Fruit fly (Drosophila melanogaster): ENCODE results near the gene CG17027.

CG17027 gene

DNA sequence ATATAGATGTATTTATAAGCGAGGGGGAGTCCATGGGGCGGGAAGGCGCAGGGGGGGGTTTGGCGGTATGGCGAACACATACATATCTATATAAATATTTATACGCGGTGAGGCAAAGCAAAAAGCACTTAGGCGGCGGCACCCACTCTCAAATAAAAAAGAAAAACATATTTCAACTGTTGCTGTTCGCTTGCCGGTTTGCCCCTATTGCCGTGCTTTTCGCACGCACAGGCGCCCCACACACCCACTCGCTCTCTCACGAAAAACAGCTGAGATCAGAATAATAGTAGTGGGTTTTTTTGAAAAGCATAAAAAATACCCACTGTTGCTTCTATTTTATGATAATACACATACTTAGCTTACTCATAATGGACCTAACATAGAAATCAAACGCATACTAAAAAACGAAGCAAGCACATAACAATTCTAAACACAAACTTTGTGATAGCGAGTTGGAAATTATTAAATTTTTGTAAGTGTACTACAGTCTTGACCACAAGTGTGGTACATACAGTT lies 21.3 kb downstream of the CG17027 start (continued):
- peak; percentile 61 for TF ChIP-seq dac (GFP tag; optimal IDR thresholded peaks at IDR 0.05)
- TF ChIP-seq Ets21C (GFP tag; optimal IDR thresholded peaks at IDR 0.05), result no peak
- peak; percentile 48 for TF ChIP-seq esn (GFP tag; optimal IDR thresholded peaks at IDR 0.05)
- TF ChIP-seq CG11762 (GFP tag; optimal IDR thresholded peaks at IDR 0.05; ENCODE audit: insufficient read depth), result no peak
- no peak for TF ChIP-seq CG8632 (GFP tag; optimal IDR thresholded peaks at IDR 0.05)
- no peak for TF ChIP-seq spab (GFP tag; optimal IDR thresholded peaks at IDR 0.05)
- peak; percentile 50 for TF ChIP-seq CG31627 (GFP tag; optimal IDR thresholded peaks at IDR 0.05)
- TF ChIP-seq fkh (GFP tag; optimal IDR thresholded peaks at IDR 0.05), result peak; percentile 94
- no peak for TF ChIP-seq Eip75B (GFP tag; optimal IDR thresholded peaks at IDR 0.05)
- TF ChIP-seq Gug (GFP tag; IDR thresholded peaks at IDR 0.05), result peak; percentile 60
- TF ChIP-seq net (GFP tag; optimal IDR thresholded peaks at IDR 0.05), result peak; percentile 73
- TF ChIP-seq Eip93F (GFP tag; optimal IDR thresholded peaks at IDR 0.05), result no peak
- TF ChIP-seq CG6163 (GFP tag; IDR thresholded peaks at IDR 0.05), result no peak; the same call in 2 of the 3 replicates
- TF ChIP-seq Lpt (GFP tag; optimal IDR thresholded peaks at IDR 0.05), result peak; percentile 76
- TF ChIP-seq Met (GFP tag; optimal IDR thresholded peaks at IDR 0.05), result peak; percentile 53
- peak; percentile 59 for TF ChIP-seq vri (GFP tag; optimal IDR thresholded peaks at IDR 0.05)
- no peak for TF ChIP-seq Blimp-1 (GFP tag; optimal IDR thresholded peaks at IDR 0.05)
- TF ChIP-seq fd59A (GFP tag; optimal IDR thresholded peaks at IDR 0.05), result no peak
- TF ChIP-seq CG6854 (GFP tag; optimal IDR thresholded peaks at IDR 0.05), result no peak
- TF ChIP-seq CG32006 (GFP tag; optimal IDR thresholded peaks at IDR 0.05), result peak; percentile 91
- peak; percentile 78 for TF ChIP-seq Eip78C (GFP tag)
- TF ChIP-seq CG34406 (GFP tag; optimal IDR thresholded peaks at IDR 0.05), result no peak
- peak; percentile 61 for TF ChIP-seq CG4318 (GFP tag; optimal IDR thresholded peaks at IDR 0.05)
- peak; percentile 39 for TF ChIP-seq cyc (GFP tag; optimal IDR thresholded peaks at IDR 0.05)
- TF ChIP-seq CG15336 (GFP tag; IDR thresholded peaks at IDR 0.05), result peak; percentile 91
- peak; percentile 9 for TF ChIP-seq CG3032 (tag; optimal IDR thresholded peaks at IDR 0.05)
- no peak for TF ChIP-seq CG1621 (tag; optimal IDR thresholded peaks at IDR 0.05)
- no peak for TF ChIP-seq fd85E (GFP tag; optimal IDR thresholded peaks at IDR 0.05)

DNA sequence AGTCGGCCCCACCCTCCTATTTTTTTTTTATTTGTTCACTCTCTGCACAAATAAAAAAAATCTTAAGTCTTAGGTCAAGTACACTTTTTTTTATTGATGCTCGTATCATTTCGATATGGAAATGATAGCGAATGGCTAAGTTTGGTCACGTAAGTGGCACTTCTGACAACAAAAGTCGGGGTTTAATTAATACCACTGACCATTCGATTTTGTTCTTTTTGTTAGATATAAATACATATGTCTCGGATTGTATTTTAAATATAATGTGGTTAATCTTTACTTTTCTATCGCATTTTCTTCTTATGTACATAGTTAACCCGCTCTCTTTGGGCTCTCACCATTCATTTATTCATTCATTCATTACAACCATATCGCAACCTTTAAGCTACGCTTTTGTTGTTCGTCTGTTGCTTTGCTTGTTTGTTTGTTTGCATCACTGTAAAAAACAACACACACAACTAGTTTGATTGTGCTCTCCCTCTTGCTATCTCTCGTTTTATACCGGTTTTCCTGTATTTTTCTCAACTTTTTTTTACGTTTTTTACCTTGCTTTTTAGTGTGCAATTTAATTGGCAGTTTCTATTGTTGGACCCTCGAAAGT lies 22.3 kb downstream of the CG17027 start:
- TF ChIP-seq OdsH (GFP tag; optimal IDR thresholded peaks at IDR 0.05) (peak; percentile 48), dsx (GFP tag; optimal IDR thresholded peaks at IDR 0.05; ENCODE audit: poor library complexity, severe bottlenecking) (peak; percentile 25), CG11902 (GFP tag; optimal IDR thresholded peaks at IDR 0.05) (no peak), ss (GFP tag; optimal IDR thresholded peaks at IDR 0.05) (peak; percentile 76 to 80), CG16779 (tag; optimal IDR thresholded peaks at IDR 0.05) (peak; percentile 66), fd59A (GFP tag; optimal IDR thresholded peaks at IDR 0.05) (no peak), Sox15 (GFP tag; optimal IDR thresholded peaks at IDR 0.05) (no peak), CG34406 (GFP tag; optimal IDR thresholded peaks at IDR 0.05) (no peak), Ets96B (tag; optimal IDR thresholded peaks at IDR 0.05) (peak; percentile 43), CG11762 (GFP tag; optimal IDR thresholded peaks at IDR 0.05; ENCODE audit: insufficient read depth) (no peak), salr (GFP tag; optimal IDR thresholded peaks at IDR 0.05) (peak in 1 of 2 experiments; percentile 3), achi (GFP tag; optimal IDR thresholded peaks at IDR 0.05) (peak; percentile 12), net (GFP tag; optimal IDR thresholded peaks at IDR 0.05) (peak; percentile 15), Sox14 (GFP tag; optimal IDR thresholded peaks at IDR 0.05) (peak; percentile 20), CG6792 (GFP tag; optimal IDR thresholded peaks at IDR 0.05) (no peak), fkh (GFP tag; optimal IDR thresholded peaks at IDR 0.05) (peak; percentile 39), CG7368 (GFP tag; optimal IDR thresholded peaks at IDR 0.05) (no peak), CG6163 (GFP tag; IDR thresholded peaks at IDR 0.05) (peak; percentile 46; the same call in 2 of the 3 replicates), Sox102F (GFP tag; optimal IDR thresholded peaks at IDR 0.05) (no peak), Hr39 (GFP tag; optimal IDR thresholded peaks at IDR 0.05) (no peak), Lpt (GFP tag; optimal IDR thresholded peaks at IDR 0.05) (peak; percentile 30), Eip78C (GFP tag) (peak; percentile 86), spab (GFP tag; optimal IDR thresholded peaks at IDR 0.05) (no peak), vri (GFP tag; optimal IDR thresholded peaks at IDR 0.05) (no peak), Gug (GFP tag; IDR thresholded peaks at IDR 0.05) (0 out of 2 replicates have a peak, but pooled peaks have one; percentile 30), fd85E (GFP tag; optimal IDR thresholded peaks at IDR 0.05) (no peak), CG10631 (GFP tag; optimal IDR thresholded peaks at IDR 0.05) (peak; percentile 9), svp (GFP tag) (peak; percentile 48), dac (GFP tag; optimal IDR thresholded peaks at IDR 0.05) (peak; percentile 29), CG31627 (GFP tag; optimal IDR thresholded peaks at IDR 0.05) (no peak), CG11294 (GFP tag; IDR thresholded peaks at IDR 0.05) (no peak), acj6 (GFP tag; optimal IDR thresholded peaks at IDR 0.05) (no peak), Blimp-1 (GFP tag; optimal IDR thresholded peaks at IDR 0.05) (no peak), Met (GFP tag; optimal IDR thresholded peaks at IDR 0.05) (no peak), CG1621 (tag; optimal IDR thresholded peaks at IDR 0.05) (no peak), Smox (GFP tag; optimal IDR thresholded peaks at IDR 0.05) (no peak)

Data from whole organism, prepupa.